Worm (Caenorhabditis elegans): ENCODE results near the gene T10D4.11.
"Not testable (repeated sequence)": the region's sequence is repeated elsewhere in the genome, so short reads cannot be mapped to it uniquely, and the experiment has no call there.

T10D4.11 gene

ce11 chrII:3145842-3146241 lies 3.6 kb downstream of the T10D4.11 start, which contains the start of gene T10D4.15:
T10D4.15 (plus strand) TSS chrII:3146142.
- TF ChIP-seq snpc-4 (tag; optimal IDR thresholded peaks at IDR 0.05) (no peak), mbf-1 (tag; optimal IDR thresholded peaks at IDR 0.05) (no peak), lin-13 (GFP tag; optimal IDR thresholded peaks at IDR 0.05) (no peak)

ce11 chrII:3144552-3144951 lies 4.9 kb downstream of the T10D4.11 start, which contains the start of gene sri-43:
sri-43 (minus strand) TSS chrII:3144652.
- not testable (repeated sequence) for TF ChIP-seq lin-39, unc-39, alr-1 (tag; optimal IDR thresholded peaks at IDR 0.05)

ce11 chrII:3142855-3143254 lies 6.6 kb downstream of the T10D4.11 start, which contains the start of gene sri-42:
sri-42 (minus strand) TSS chrII:3142955.
- TF ChIP-seq nhr-77, lin-11, dmd-4 (tag; optimal IDR thresholded peaks at IDR 0.05): not testable (repeated sequence)

ce11 chrII:3137804-3138203 lies 11.6 kb downstream of the T10D4.11 start, which contains the start of gene sri-54:
sri-54 (minus strand) TSS chrII:3137904.
- no peak for TF ChIP-seq elt-3 (tag; optimal IDR thresholded peaks at IDR 0.05)
- no peak for TF ChIP-seq nhr-25 (tag; optimal IDR thresholded peaks at IDR 0.05)
- no peak for TF ChIP-seq unc-62 (GFP tag; optimal IDR thresholded peaks at IDR 0.05)
- no peak for TF ChIP-seq Y55F3AM.14 (GFP tag; optimal IDR thresholded peaks at IDR 0.05)
- TF ChIP-seq fos-1 (tag; optimal IDR thresholded peaks at IDR 0.05) = no peak
- no peak for TF ChIP-seq crh-2 (tag; optimal IDR thresholded peaks at IDR 0.05)
- no peak for TF ChIP-seq unc-39 (tag; optimal IDR thresholded peaks at IDR 0.05)
- no peak for TF ChIP-seq ZK546.5 (tag; optimal IDR thresholded peaks at IDR 0.05)
- TF ChIP-seq nhr-23 (tag; optimal IDR thresholded peaks at IDR 0.05) = no peak
- no peak for TF ChIP-seq nhr-77 (tag; optimal IDR thresholded peaks at IDR 0.05)
- TF ChIP-seq ceh-82 (tag; optimal IDR thresholded peaks at IDR 0.05) = no peak
- TF ChIP-seq zag-1 (tag; optimal IDR thresholded peaks at IDR 0.05) = no peak
- TF ChIP-seq mab-5 (tag; optimal IDR thresholded peaks at IDR 0.05) = no peak
- no peak for TF ChIP-seq C34F6.9 (tag; optimal IDR thresholded peaks at IDR 0.05)
- no peak for TF ChIP-seq sem-4 (tag; optimal IDR thresholded peaks at IDR 0.05)
- TF ChIP-seq R02D3.7 (tag; optimal IDR thresholded peaks at IDR 0.05) = no peak
- no peak for TF ChIP-seq lin-13 (GFP tag; optimal IDR thresholded peaks at IDR 0.05)
- no peak for TF ChIP-seq egl-27 (tag; optimal IDR thresholded peaks at IDR 0.05)
- TF ChIP-seq gmeb-1 (tag; optimal IDR thresholded peaks at IDR 0.05) = no peak

ce11 chrII:3135293-3135692 lies 14.1 kb downstream of the T10D4.11 start:
- no peak for TF ChIP-seq ztf-4 (tag; optimal IDR thresholded peaks at IDR 0.05)
- no peak for TF ChIP-seq C34F6.9 (tag; optimal IDR thresholded peaks at IDR 0.05)
- TF ChIP-seq unc-39 (tag; optimal IDR thresholded peaks at IDR 0.05) = no peak
- no peak for TF ChIP-seq lin-39 (tag; optimal IDR thresholded peaks at IDR 0.05)
- TF ChIP-seq sem-4 (tag; optimal IDR thresholded peaks at IDR 0.05) = no peak
- TF ChIP-seq fos-1 (tag; optimal IDR thresholded peaks at IDR 0.05) = no peak
- TF ChIP-seq snpc-4 (tag; optimal IDR thresholded peaks at IDR 0.05) = no peak
- TF ChIP-seq lsy-2 (tag; optimal IDR thresholded peaks at IDR 0.05) = no peak
- no peak for TF ChIP-seq mbf-1 (tag; optimal IDR thresholded peaks at IDR 0.05)
- no peak for TF ChIP-seq mab-5 (tag; optimal IDR thresholded peaks at IDR 0.05)
- no peak for TF ChIP-seq nhr-237 (tag; optimal IDR thresholded peaks at IDR 0.05)
- no peak for TF ChIP-seq elt-1 (tag; optimal IDR thresholded peaks at IDR 0.05)
- no peak for TF ChIP-seq skn-1 (tag; optimal IDR thresholded peaks at IDR 0.05)
- TF ChIP-seq Y55F3AM.14 (GFP tag; optimal IDR thresholded peaks at IDR 0.05) = no peak
- TF ChIP-seq egl-27 (tag; optimal IDR thresholded peaks at IDR 0.05) = no peak
- no peak for TF ChIP-seq lin-13 (GFP tag; optimal IDR thresholded peaks at IDR 0.05)
- TF ChIP-seq ZK546.5 (tag; optimal IDR thresholded peaks at IDR 0.05) = no peak

- TF ChIP-seq nhr-25 (tag; optimal IDR thresholded peaks at IDR 0.05) = no peak
- no peak for TF ChIP-seq aly-2 (tag; optimal IDR thresholded peaks at IDR 0.05)
- TF ChIP-seq sma-9 (GFP tag; optimal IDR thresholded peaks at IDR 0.05) = peak; percentile 7
- no peak for TF ChIP-seq sma-9 (tag; optimal IDR thresholded peaks at IDR 0.05)
- no peak for TF ChIP-seq ZK546.5 (tag; optimal IDR thresholded peaks at IDR 0.05)
- no peak for TF ChIP-seq nhr-21 (tag; optimal IDR thresholded peaks at IDR 0.05)
- TF ChIP-seq unc-62 (GFP tag; optimal IDR thresholded peaks at IDR 0.05) = no peak
- peak; percentile 16 for TF ChIP-seq unc-55 (GFP tag; optimal IDR thresholded peaks at IDR 0.05)
Measured at ce11 chrII:3129007-3129406, 20.4 kb downstream of the T10D4.11 start, which contains the start of gene chil-24. chil-24 (plus strand) TSS chrII:3129162.
